Worm (Caenorhabditis elegans) whole organism, early embryonic: ENCODE results near the gene F13B12.1.

Experiments used
- B0310.2 ChIP-seq: sonication (generic microtip); optimal IDR thresholded peaks from 2 replicates; lab custom pipeline; 2016; ENCODE audit warnings: mild to moderate bottlenecking, missing genetic modification characterization, missing compliant biosample characterization
- F13C5.2 ChIP-seq: sonication (generic microtip); optimal IDR thresholded peaks from 2 replicates; lab custom pipeline; 2017; ENCODE audit warnings: mild to moderate bottlenecking, missing genetic modification characterization, inconsistent platforms, missing compliant biosample characterization
- aly-1 ChIP-seq: sonication (generic microtip); optimal IDR thresholded peaks from 2 replicates; lab custom pipeline; 2016; ENCODE audit warnings: missing genetic modification characterization, missing compliant biosample characterization
- ama-1 ChIP-seq: fragments of 150-350 bp; optimal IDR thresholded peaks from 2 replicates; lab custom pipeline; 2014
- ceh-13 ChIP-seq: fragments of 200-800 bp; sonication (Bioruptor generic); optimal IDR thresholded peaks from 2 replicates; lab custom pipeline; 2018; ENCODE audit warnings: mild to moderate bottlenecking, missing genetic modification characterization, missing compliant biosample characterization
- ceh-36 ChIP-seq: sonication (generic microtip); optimal IDR thresholded peaks from 2 replicates; lab custom pipeline; 2016; ENCODE audit warnings: missing genetic modification characterization, inconsistent platforms, missing compliant biosample characterization
- ets-7 ChIP-seq: sonication (generic microtip); optimal IDR thresholded peaks from 2 replicates; lab custom pipeline; 2016; ENCODE audit warnings: missing genotype, missing genetic modification characterization, missing compliant biosample characterization
- flt-1 ChIP-seq: fragments of 200-800 bp; sonication (Bioruptor generic); IDR thresholded peaks from 2 replicates; pipeline ENCODE4 v1.3.6; 2022; ENCODE audit warnings: missing genetic modification characterization, missing compliant biosample characterization
- hmbx-1 ChIP-seq: sonication (generic microtip); optimal IDR thresholded peaks from 2 replicates; lab custom pipeline; 2016; ENCODE audit warnings: mild to moderate bottlenecking, missing genetic modification characterization, missing compliant biosample characterization
- hmg-4 ChIP-seq: fragments of 200-800 bp; sonication (Bioruptor generic); optimal IDR thresholded peaks from 2 replicates; lab custom pipeline; 2018; ENCODE audit warnings: mild to moderate bottlenecking, missing genetic modification characterization, missing compliant biosample characterization
- hnd-1 ChIP-seq: sonication (generic microtip); optimal IDR thresholded peaks from 2 replicates; lab custom pipeline; 2016; ENCODE audit warnings: missing genetic modification characterization, missing compliant biosample characterization
- pes-1 ChIP-seq: fragments of 200-800 bp; sonication (Bioruptor generic); IDR thresholded peaks from 2 replicates; pipeline ENCODE4 v1.3.6; 2022; ENCODE audit warnings: missing genetic modification reagents, missing genetic modification characterization, missing compliant biosample characterization
- scrt-1 ChIP-seq: fragments of 200-800 bp; sonication (Bioruptor generic); IDR thresholded peaks from 2 replicates; pipeline ENCODE4 v1.3.6; 2022; ENCODE audit warnings: missing genetic modification characterization, missing compliant biosample characterization
- sea-1 ChIP-seq: fragments of 200-800 bp; sonication (Bioruptor generic); conservative IDR thresholded peaks from 2 replicates; pipeline ENCODE4 v1.3.6; 2022; ENCODE audit warnings: missing genetic modification characterization, missing compliant biosample characterization
- tbx-11 ChIP-seq: fragments of 200-800 bp; sonication (Bioruptor generic); IDR thresholded peaks from 2 replicates; pipeline ENCODE4 v1.3.6; 2022; ENCODE audit warnings: missing genetic modification characterization, missing compliant biosample characterization
- tbx-37 ChIP-seq: fragments of 200-800 bp; sonication (Bioruptor generic); conservative IDR thresholded peaks from 2 replicates; pipeline ENCODE4 v1.3.6; 2022; ENCODE audit warnings: missing genetic modification reagents, missing genetic modification characterization, missing compliant biosample characterization
- tra-4 ChIP-seq: sonication (generic microtip); optimal IDR thresholded peaks from 2 replicates; lab custom pipeline; 2017; ENCODE audit warnings: missing genetic modification characterization, missing compliant biosample characterization

The F13B12.1 gene

ce11 chrIV:10391827-10392226 is 32.6 kb downstream of the F13B12.1 start, which contains the start of gene spe-26:
spe-26 (minus strand) TSS chrIV:10391927.
- no peak for TF ChIP-seq hmbx-1 (tag; lab: Kevin White, UChicago)
- TF ChIP-seq flt-1 (GFP tag; lab: Robert Waterston, UW): no peak
- TF ChIP-seq ceh-36 (tag; lab: Kevin White, UChicago): no peak
- TF ChIP-seq hnd-1 (tag; lab: Kevin White, UChicago): no peak

DNA sequence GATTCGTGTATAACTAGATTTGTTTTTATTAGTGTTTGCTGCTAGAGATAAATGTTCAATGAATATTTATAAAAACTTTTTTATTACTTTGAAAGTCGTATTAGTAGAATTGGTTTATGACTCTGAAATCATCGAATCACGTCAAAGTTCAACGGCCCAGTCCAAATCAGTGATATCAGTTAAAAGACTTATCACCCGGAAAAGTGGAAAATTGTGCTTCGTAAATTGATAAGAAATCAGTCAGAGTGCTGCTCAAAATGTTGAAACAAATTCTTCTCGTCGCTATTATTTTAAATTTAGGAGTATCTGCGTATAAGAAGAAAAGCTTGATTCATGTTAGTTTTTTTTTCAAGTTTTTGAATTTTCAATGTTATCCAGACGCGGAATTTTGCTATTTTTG is 36.2 kb downstream of the F13B12.1 start, which contains the start of gene R10H10.3:
Gene R10H10.3, plus strand, starts transcription at position 243 of the 400 bp plus-strand sequence.
- TF ChIP-seq tra-4 (tag; lab: Kevin White, UChicago): no peak
- no peak for TF ChIP-seq tbx-37 (GFP tag; lab: Robert Waterston, UW)
- TF ChIP-seq hmbx-1 (tag; lab: Kevin White, UChicago): no peak
- no peak for TF ChIP-seq aly-1 (tag; lab: Kevin White, UChicago)
- no peak for TF ChIP-seq flt-1 (GFP tag; lab: Robert Waterston, UW)
- no peak for TF ChIP-seq ama-1 (lab: Kevin White, UChicago)
- no peak for TF ChIP-seq hnd-1 (tag; lab: Kevin White, UChicago)
- TF ChIP-seq tbx-11: no peak
- no peak for TF ChIP-seq sea-1

ce11 chrIV:10387113-10387512 is 37.3 kb downstream of the F13B12.1 start, which contains the start of gene nfu-1:
nfu-1 (plus strand) TSS chrIV:10387413.
- no peak for TF ChIP-seq ama-1 (lab: Kevin White, UChicago)
- TF ChIP-seq hmg-4: no peak
- no peak for TF ChIP-seq B0310.2 (tag; lab: Kevin White, UChicago)
- TF ChIP-seq tra-4 (tag; lab: Kevin White, UChicago): no peak
- no peak for TF ChIP-seq ceh-13 (GFP tag; lab: Kevin White, UChicago)
- TF ChIP-seq flt-1 (GFP tag; lab: Robert Waterston, UW): no peak
- TF ChIP-seq hmbx-1 (tag; lab: Kevin White, UChicago): no peak
- TF ChIP-seq F13C5.2 (tag; lab: Kevin White, UChicago): no peak

DNA sequence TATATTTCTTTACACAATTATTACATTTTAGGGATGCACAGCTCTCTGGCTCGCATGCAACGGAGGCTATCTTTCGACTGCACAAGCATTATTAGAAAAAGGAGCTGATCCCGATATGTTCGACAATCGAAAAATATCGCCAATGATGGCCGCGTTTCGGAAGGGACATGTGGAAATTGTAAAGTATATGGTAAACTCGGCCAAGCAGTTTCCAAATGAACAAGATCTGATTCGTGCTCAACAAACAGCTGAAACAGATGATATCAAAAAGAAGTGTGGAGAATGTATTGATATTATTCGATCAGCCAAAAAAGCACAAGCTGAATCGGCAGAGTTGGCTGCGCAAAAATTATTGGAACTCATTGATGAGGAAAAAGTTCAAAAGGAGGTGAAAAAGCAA is 41.5 kb downstream of the F13B12.1 start:
- TF ChIP-seq tbx-11 (no peak), hnd-1 (tag; lab: Kevin White, UChicago) (no peak), hmg-4 (no peak), ceh-13 (GFP tag; lab: Kevin White, UChicago) (no peak), hmbx-1 (tag; lab: Kevin White, UChicago) (no peak), sea-1 (no peak), tra-4 (tag; lab: Kevin White, UChicago) (no peak), tbx-37 (GFP tag; lab: Robert Waterston, UW) (no peak), F13C5.2 (tag; lab: Kevin White, UChicago) (no peak), B0310.2 (tag; lab: Kevin White, UChicago) (no peak), scrt-1 (GFP tag; lab: Robert Waterston, UW) (no peak), ets-7 (tag; lab: Kevin White, UChicago) (no peak), pes-1 (GFP tag; lab: Robert Waterston, UW) (no peak), aly-1 (tag; lab: Kevin White, UChicago) (no peak), ceh-36 (tag; lab: Kevin White, UChicago) (no peak), flt-1 (GFP tag; lab: Robert Waterston, UW) (no peak)

DNA sequence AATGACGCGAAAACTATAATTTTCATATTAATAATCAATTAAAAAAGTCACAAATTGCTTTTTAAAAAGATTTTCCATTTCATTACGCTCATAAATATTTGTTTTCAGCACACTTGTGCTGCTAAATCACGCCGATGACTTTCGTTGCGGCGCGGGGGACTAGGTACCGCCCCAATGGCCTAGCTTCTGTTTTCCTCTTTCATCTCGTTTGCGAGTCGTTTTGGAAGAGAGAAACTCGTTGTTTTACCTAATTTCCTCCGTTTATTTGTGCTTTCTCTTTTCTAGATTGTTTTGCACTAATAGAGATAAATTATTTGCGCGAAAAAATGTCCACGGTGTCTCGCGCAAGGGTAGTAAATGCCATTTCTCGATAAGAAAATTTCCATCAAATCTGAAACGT is 43.4 kb downstream of the F13B12.1 start:
- TF ChIP-seq scrt-1 (GFP tag; lab: Robert Waterston, UW): no peak
- no peak for TF ChIP-seq hmg-4
- TF ChIP-seq ceh-36 (tag; lab: Kevin White, UChicago): no peak
- no peak for TF ChIP-seq ama-1 (lab: Kevin White, UChicago)
- TF ChIP-seq ceh-13 (GFP tag; lab: Kevin White, UChicago): no peak
- no peak for TF ChIP-seq flt-1 (GFP tag; lab: Robert Waterston, UW)
- no peak for TF ChIP-seq aly-1 (tag; lab: Kevin White, UChicago)
- TF ChIP-seq tra-4 (tag; lab: Kevin White, UChicago): no peak
- no peak for TF ChIP-seq hnd-1 (tag; lab: Kevin White, UChicago)
- TF ChIP-seq ets-7 (tag; lab: Kevin White, UChicago): no peak

ce11 chrIV:10380626-10381025 is 43.8 kb downstream of the F13B12.1 start:
- TF ChIP-seq hmg-4 (peak; percentile 37), F13C5.2 (tag; lab: Kevin White, UChicago) (peak; percentile 4), flt-1 (GFP tag; lab: Robert Waterston, UW) (no peak)

DNA sequence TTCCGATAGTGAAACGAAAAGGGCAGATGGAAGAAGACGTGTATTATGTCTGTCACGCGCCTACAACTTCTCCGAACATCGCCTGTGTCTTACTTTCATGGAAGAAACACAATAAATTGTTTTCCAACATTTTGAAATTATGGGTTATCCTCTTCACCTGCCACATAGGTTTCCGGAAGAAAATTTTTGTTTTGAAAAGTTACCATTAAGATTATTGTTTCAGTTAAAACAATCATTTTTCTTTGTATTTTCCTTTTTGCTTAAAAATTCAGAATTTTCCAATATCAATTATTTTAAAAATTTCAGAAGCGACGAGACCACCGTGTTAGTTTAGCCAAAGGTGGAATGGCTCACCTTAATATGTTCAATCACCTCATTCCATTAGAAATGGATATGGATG is 49.8 kb downstream of the F13B12.1 start, which contains the start of gene mask-1:
Gene mask-1, plus strand, starts transcription at position 301 of the 400 bp plus-strand sequence.
- TF ChIP-seq scrt-1 (GFP tag; lab: Robert Waterston, UW) (no peak), ceh-13 (GFP tag; lab: Kevin White, UChicago) (no peak), pes-1 (GFP tag; lab: Robert Waterston, UW) (no peak), hmbx-1 (tag; lab: Kevin White, UChicago) (no peak), tra-4 (tag; lab: Kevin White, UChicago) (no peak), tbx-37 (GFP tag; lab: Robert Waterston, UW) (no peak), F13C5.2 (tag; lab: Kevin White, UChicago) (no peak), hmg-4 (no peak), ama-1 (lab: Kevin White, UChicago) (no peak), aly-1 (tag; lab: Kevin White, UChicago) (no peak)

- TF ChIP-seq ama-1 (lab: Kevin White, UChicago) (no peak), ets-7 (tag; lab: Kevin White, UChicago) (no peak), F13C5.2 (tag; lab: Kevin White, UChicago) (peak; percentile 65), tbx-11 (no peak), scrt-1 (GFP tag; lab: Robert Waterston, UW) (no peak), hmbx-1 (tag; lab: Kevin White, UChicago) (no peak), aly-1 (tag; lab: Kevin White, UChicago) (no peak), flt-1 (GFP tag; lab: Robert Waterston, UW) (no peak), hnd-1 (tag; lab: Kevin White, UChicago) (no peak), sea-1 (no peak), hmg-4 (peak; percentile 26), tra-4 (tag; lab: Kevin White, UChicago) (no peak), ceh-36 (tag; lab: Kevin White, UChicago) (peak; percentile 13), B0310.2 (tag; lab: Kevin White, UChicago) (no peak), pes-1 (GFP tag; lab: Robert Waterston, UW) (no peak; the same call in 1 of the 2 replicates), ceh-13 (GFP tag; lab: Kevin White, UChicago) (no peak), tbx-37 (GFP tag; lab: Robert Waterston, UW) (no peak)
Observed at ce11 chrIV:10373772-10374288, 50.6 kb downstream of the F13B12.1 start, which contains the start of gene mpz-5. mpz-5 (minus strand) TSS chrIV:10373822.
